Fruit fly (Drosophila melanogaster): ENCODE data around the gene Pfdn1.
A peak's percentile ranks its signal among the peaks of the same experiment; 100 is the strongest.

The Pfdn1 gene

DNA sequence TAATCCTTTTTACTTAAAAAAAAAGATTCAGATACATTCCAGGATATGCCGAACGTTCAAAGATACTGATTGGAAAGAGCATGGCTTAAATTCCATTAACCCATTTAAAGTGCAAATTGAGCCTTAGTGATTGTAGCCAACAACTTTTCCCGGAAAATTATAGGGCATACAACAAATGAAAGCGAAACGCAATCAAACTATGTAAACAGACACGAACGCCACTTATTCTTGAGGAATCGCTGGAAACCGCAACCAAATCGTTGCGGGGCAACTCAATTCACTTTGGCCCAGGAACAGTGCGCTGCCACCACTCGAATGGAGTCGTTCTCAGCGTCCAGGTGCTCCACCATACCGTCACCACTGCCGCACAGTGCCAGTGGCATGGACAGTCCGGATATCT lies 48.3 kb upstream of the Pfdn1 start, which contains the start of gene CG13996:
TSS of gene CG13996 (plus strand) at position 301 of the 400 bp plus-strand sequence.
- TF ChIP-seq corto (GFP tag; optimal IDR thresholded peaks at IDR 0.05) (no peak), Fer3 (tag; optimal IDR thresholded peaks at IDR 0.05) (no peak), Dbx (GFP tag; IDR thresholded peaks at IDR 0.05) (no peak), da (GFP tag; optimal IDR thresholded peaks at IDR 0.05) (no peak), CkIIα-i1 (GFP tag; IDR thresholded peaks at IDR 0.05) (no peak), al (GFP tag; IDR thresholded peaks at IDR 0.05) (no peak), CG10654 (GFP tag; optimal IDR thresholded peaks at IDR 0.05) (no peak), CG4360 (GFP tag; IDR thresholded peaks at IDR 0.05) (no peak)

DNA sequence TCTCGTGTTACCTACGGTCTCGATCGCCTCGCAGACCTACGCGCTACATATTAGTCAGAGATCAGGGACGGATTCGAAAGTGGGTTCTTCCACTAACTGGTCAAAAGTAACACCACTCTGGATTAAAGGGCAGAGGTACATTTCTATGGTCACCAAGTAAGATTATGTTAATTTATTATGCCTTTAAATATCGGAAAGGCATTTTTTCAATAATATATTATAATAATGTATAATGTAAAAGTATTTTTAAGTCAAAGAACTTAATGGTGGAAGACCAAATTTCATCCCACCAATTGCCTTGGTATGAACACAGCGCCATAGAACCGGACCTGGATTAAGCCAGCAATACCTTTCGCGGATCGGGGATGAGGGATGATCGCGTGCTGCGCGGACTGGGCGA lies 46.1 kb upstream of the Pfdn1 start:
- TF ChIP-seq CG30403 (GFP tag; optimal IDR thresholded peaks at IDR 0.05) = no peak
- peak; percentile 57 for TF ChIP-seq nmo (GFP tag; optimal IDR thresholded peaks at IDR 0.05)
- TF ChIP-seq amos (GFP tag; IDR thresholded peaks at IDR 0.05; ENCODE audit: partially characterized antibody) = no peak
- TF ChIP-seq zfh2 (GFP tag; optimal IDR thresholded peaks at IDR 0.05) = no peak
- peak; percentile 29 for TF ChIP-seq dmrt99B (tag; optimal IDR thresholded peaks at IDR 0.05)
- TF ChIP-seq zen (tag; optimal IDR thresholded peaks at IDR 0.05) = peak; percentile 16
- TF ChIP-seq lab (GFP tag; optimal IDR thresholded peaks at IDR 0.05) = peak; percentile 4
- TF ChIP-seq CG14441 (GFP tag; IDR thresholded peaks at IDR 0.05) = no peak
- peak; percentile 13 for TF ChIP-seq dmrt11E (tag; optimal IDR thresholded peaks at IDR 0.05)
- TF ChIP-seq gce (GFP tag; IDR thresholded peaks at IDR 0.05) = no peak
- no peak for TF ChIP-seq bbx (GFP tag; IDR thresholded peaks at IDR 0.05; ENCODE audit: partially characterized antibody)
- TF ChIP-seq Blimp-1 (GFP tag; optimal IDR thresholded peaks at IDR 0.05) = peak; percentile 25
- TF ChIP-seq CG7839 (tag; optimal IDR thresholded peaks at IDR 0.05) = peak; percentile 42
- peak; percentile 62 for TF ChIP-seq Xrp1 (GFP tag; IDR thresholded peaks at IDR 0.05)
- TF ChIP-seq CG2678 (tag; optimal IDR thresholded peaks at IDR 0.05) = peak; percentile 56
- peak; percentile 13 for TF ChIP-seq CG4424 (GFP tag; optimal IDR thresholded peaks at IDR 0.05)
- peak; percentile 58 for TF ChIP-seq phol (tag; optimal IDR thresholded peaks at IDR 0.05)
- TF ChIP-seq NFAT (GFP tag; IDR thresholded peaks at IDR 0.05) = no peak
- no peak for TF ChIP-seq pzg (GFP tag; optimal IDR thresholded peaks at IDR 0.05)
- no peak for TF ChIP-seq CG33213 (GFP tag; optimal IDR thresholded peaks at IDR 0.05)
- TF ChIP-seq CG4730 (GFP tag; IDR thresholded peaks at IDR 0.05) = no peak
- TF ChIP-seq Sin3A (optimal IDR thresholded peaks at IDR 0.05) = no peak
- no peak for TF ChIP-seq Dfd (GFP tag; optimal IDR thresholded peaks at IDR 0.05)
- peak; percentile 17 for TF ChIP-seq CG15601 (tag; optimal IDR thresholded peaks at IDR 0.05)
- TF ChIP-seq CG11696 (GFP tag; IDR thresholded peaks at IDR 0.05) = no peak
- peak; percentile 70 for TF ChIP-seq CG2712 (tag; optimal IDR thresholded peaks at IDR 0.05)
- TF ChIP-seq CG15696 (tag; optimal IDR thresholded peaks at IDR 0.05) = peak; percentile 65
- 0 out of 4 replicates have a peak, but pooled peaks have one; percentile 36 for TF ChIP-seq Gug (GFP tag; IDR thresholded peaks at IDR 0.05)
- TF ChIP-seq prd (optimal IDR thresholded peaks at IDR 0.05) = no peak
- peak; percentile 30; the same call in 1 of the 3 replicates for TF ChIP-seq prd (GFP tag; IDR thresholded peaks at IDR 0.05)
- peak; percentile 23 for TF ChIP-seq fd96Cb (tag; optimal IDR thresholded peaks at IDR 0.05)
- peak in 1 of 3 experiments; percentile 58 for TF ChIP-seq lola (GFP tag; optimal IDR thresholded peaks at IDR 0.05)
- peak; percentile 6 for TF ChIP-seq CG8359 (GFP tag; optimal IDR thresholded peaks at IDR 0.05; ENCODE audit: borderline replicate concordance)
- TF ChIP-seq CG9727 (GFP tag; optimal IDR thresholded peaks at IDR 0.05) = peak; percentile 52
- TF ChIP-seq D19A (tag; optimal IDR thresholded peaks at IDR 0.05) = peak; percentile 44
- TF ChIP-seq Xbp1 (GFP tag; optimal IDR thresholded peaks at IDR 0.05) = peak; percentile 3
- peak; percentile 68 for TF ChIP-seq CG4404 (GFP tag; IDR thresholded peaks at IDR 0.05)
- TF ChIP-seq HLH54F (GFP tag; optimal IDR thresholded peaks at IDR 0.05) = no peak
- peak; percentile 47 for TF ChIP-seq CG10979 (tag; optimal IDR thresholded peaks at IDR 0.05)
- no peak for TF ChIP-seq z (GFP tag; IDR thresholded peaks at IDR 0.05)
- peak; percentile 1 for TF ChIP-seq CG6254 (GFP tag; optimal IDR thresholded peaks at IDR 0.05)
- TF ChIP-seq CG6689 (GFP tag; IDR thresholded peaks at IDR 0.05) = 0 out of 2 replicates have a peak, but pooled peaks have one; percentile 24

All from whole organism, embryonic.